Worm (Caenorhabditis elegans) whole organism, midembryonic: ENCODE measurements around the gene Y66D12A.11.

Source experiments
- T22C8.4 ChIP-seq: fragments of 200-800 bp; sonication (Bioruptor generic); IDR thresholded peaks from 2 replicates; pipeline ENCODE4 v1.3.6; 2022; ENCODE audit warnings: missing genetic modification characterization, missing compliant biosample characterization
- cog-1 ChIP-seq: sonication (generic microtip); optimal IDR thresholded peaks from 2 replicates; lab custom pipeline; 2016; ENCODE audit warnings: missing genetic modification characterization, missing compliant biosample characterization
- flt-1 ChIP-seq: fragments of 200-800 bp; sonication (Bioruptor generic); IDR thresholded peaks from 2 replicates; pipeline ENCODE4 v1.3.6; 2022; ENCODE audit warnings: missing genetic modification characterization, missing compliant biosample characterization
- klf-2 ChIP-seq: fragments of 200-800 bp; sonication (Bioruptor generic); conservative IDR thresholded peaks from 2 replicates; pipeline ENCODE4 v1.3.6; 2022; ENCODE audit warnings: missing genetic modification reagents, missing genetic modification characterization, missing compliant biosample characterization
- med-1 ChIP-seq: sonication (generic microtip); optimal IDR thresholded peaks from 2 replicates; lab custom pipeline; 2017; ENCODE audit warnings: missing genetic modification characterization, mild to moderate bottlenecking, missing compliant biosample characterization, antibody characterized with exemption, missing genetic modification reagents; ENCODE audit not compliant: insufficient read depth
- ref-1 ChIP-seq: fragments of 200-800 bp; sonication (Bioruptor generic); conservative IDR thresholded peaks from 2 replicates; pipeline ENCODE4 v1.3.6; 2022; ENCODE audit warnings: missing genetic modification reagents, missing genetic modification characterization, missing compliant biosample characterization
- tab-1 ChIP-seq: fragments of 200-800 bp; sonication (Bioruptor generic); IDR thresholded peaks from 2 replicates; pipeline ENCODE4 v1.3.6; 2022; ENCODE audit warnings: missing genetic modification characterization, missing compliant biosample characterization
- ztf-23 ChIP-seq: fragments of 200-800 bp; sonication (Bioruptor generic); IDR thresholded peaks from 2 replicates; pipeline ENCODE4 v1.3.6; 2022; ENCODE audit warnings: missing genetic modification reagents, missing genetic modification characterization, missing compliant biosample characterization
- ztf-29 ChIP-seq: fragments of 200-800 bp; sonication (Bioruptor generic); IDR thresholded peaks from 2 replicates; pipeline ENCODE4 v1.3.6; 2022; ENCODE audit warnings: missing genetic modification reagents, missing genetic modification characterization, missing compliant biosample characterization

The Y66D12A.11 gene

DNA sequence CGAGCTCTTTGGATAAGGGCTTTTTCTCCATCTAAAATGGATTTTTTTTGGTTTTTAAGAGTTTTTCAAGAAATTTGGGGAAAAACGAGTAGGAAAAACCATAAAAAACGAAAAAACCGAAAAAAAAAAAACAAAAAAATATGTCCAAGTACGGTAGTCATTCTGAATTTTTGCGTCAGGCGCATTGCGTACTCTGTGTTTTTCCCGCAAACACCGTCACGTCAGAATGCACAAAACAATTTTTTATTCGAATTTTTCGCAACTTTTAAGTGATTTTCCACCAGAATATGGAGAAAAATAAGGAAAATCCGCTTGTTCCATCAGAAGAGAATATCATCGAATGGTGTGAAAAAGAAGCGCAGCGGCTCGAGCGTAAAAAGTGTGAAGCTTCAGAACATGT, 18.1 kb downstream of the Y66D12A.11 start, which contains the start of the genes Y66D12A.6 and ceh-92:
Gene Y66D12A.6, minus strand, starts transcription at position 31 of the 400 bp plus-strand sequence.
Gene ceh-92, plus strand, starts transcription at position 229 of the 400 bp plus-strand sequence.
- TF ChIP-seq cog-1 (no peak), tab-1 (GFP tag; lab: Robert Waterston, UW) (no peak), klf-2 (GFP tag; lab: Robert Waterston, UW) (no peak), T22C8.4 (GFP tag; lab: Robert Waterston, UW) (no peak), ztf-29 (GFP tag; lab: Robert Waterston, UW) (no peak), ztf-23 (GFP tag; lab: Robert Waterston, UW) (no peak), flt-1 (GFP tag; lab: Robert Waterston, UW) (no peak), ref-1 (GFP tag; lab: Robert Waterston, UW) (no peak), med-1 (GFP tag; lab: Kevin White, UChicago) (no peak)

ce11 chrIII:11582569-11582968, 19.3 kb downstream of the Y66D12A.11 start:
- no peak for TF ChIP-seq tab-1 (GFP tag; lab: Robert Waterston, UW)
- TF ChIP-seq ztf-23 (GFP tag; lab: Robert Waterston, UW), result no peak
- no peak for TF ChIP-seq ref-1 (GFP tag; lab: Robert Waterston, UW)
- TF ChIP-seq ztf-29 (GFP tag; lab: Robert Waterston, UW), result no peak
- TF ChIP-seq flt-1 (GFP tag; lab: Robert Waterston, UW), result no peak
- no peak for TF ChIP-seq cog-1
- no peak for TF ChIP-seq klf-2 (GFP tag; lab: Robert Waterston, UW)
- TF ChIP-seq med-1 (GFP tag; lab: Kevin White, UChicago), result no peak
- no peak for TF ChIP-seq T22C8.4 (GFP tag; lab: Robert Waterston, UW)

- TF ChIP-seq ztf-29 (GFP tag; lab: Robert Waterston, UW) (no peak), T22C8.4 (GFP tag; lab: Robert Waterston, UW) (no peak), tab-1 (GFP tag; lab: Robert Waterston, UW) (no peak)
Observed at ce11 chrIII:11588911-11589310, 25.6 kb downstream of the Y66D12A.11 start, which contains the start of gene Y66D12A.3. TSS of gene Y66D12A.3 (plus strand) at chrIII:11589211.

DNA sequence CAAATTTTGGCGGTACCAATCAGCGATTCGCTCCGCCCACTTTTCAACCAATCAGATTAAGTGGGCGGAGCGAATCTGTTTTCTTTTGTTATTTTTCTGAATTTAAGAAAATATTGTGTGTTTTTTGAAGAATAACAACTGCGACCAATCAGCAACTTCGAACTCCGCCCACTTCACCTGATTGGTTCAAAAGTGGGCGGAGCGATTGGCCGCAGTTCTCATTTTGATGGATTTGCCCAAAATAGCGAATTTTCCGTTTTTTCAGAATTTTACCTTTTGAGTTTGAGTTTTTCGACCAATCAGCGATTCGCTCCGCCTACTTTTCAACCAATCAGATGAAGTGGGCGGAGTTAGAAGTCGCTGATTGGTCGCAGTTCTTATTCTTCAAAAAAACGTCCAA, 26.0 kb downstream of the Y66D12A.11 start:
- TF ChIP-seq cog-1 (no peak), T22C8.4 (GFP tag; lab: Robert Waterston, UW) (no peak), tab-1 (GFP tag; lab: Robert Waterston, UW) (no peak), ztf-29 (GFP tag; lab: Robert Waterston, UW) (no peak), ztf-23 (GFP tag; lab: Robert Waterston, UW) (no peak), flt-1 (GFP tag; lab: Robert Waterston, UW) (no peak), med-1 (GFP tag; lab: Kevin White, UChicago) (no peak)

DNA sequence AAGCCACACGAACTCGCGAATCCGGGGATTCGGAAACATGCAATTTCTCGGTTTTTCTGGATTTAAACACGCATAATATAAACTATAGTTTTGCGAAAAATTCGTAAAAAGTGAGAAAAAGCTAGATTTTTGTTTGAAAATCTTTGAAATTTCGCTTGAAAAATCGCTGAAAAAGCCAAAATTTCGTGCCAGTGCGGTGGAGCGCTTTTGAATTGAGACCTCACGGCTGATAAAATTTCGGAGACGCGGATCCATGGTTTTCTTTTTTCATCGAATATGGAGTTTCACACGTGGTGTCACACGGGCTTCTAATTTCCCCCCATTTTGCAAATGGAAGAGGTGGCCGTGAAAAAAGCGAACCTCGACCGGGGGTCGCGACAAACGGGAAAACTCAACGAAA, 27.0 kb downstream of the Y66D12A.11 start:
- TF ChIP-seq cog-1 (no peak), tab-1 (GFP tag; lab: Robert Waterston, UW) (no peak), med-1 (GFP tag; lab: Kevin White, UChicago) (no peak), ref-1 (GFP tag; lab: Robert Waterston, UW) (no peak), T22C8.4 (GFP tag; lab: Robert Waterston, UW) (no peak), ztf-23 (GFP tag; lab: Robert Waterston, UW) (no peak), klf-2 (GFP tag; lab: Robert Waterston, UW) (no peak), ztf-29 (GFP tag; lab: Robert Waterston, UW) (no peak), flt-1 (GFP tag; lab: Robert Waterston, UW) (no peak)

- TF ChIP-seq T22C8.4 (GFP tag; lab: Robert Waterston, UW) (peak; percentile 77), med-1 (GFP tag; lab: Kevin White, UChicago) (no peak)
Observed at ce11 chrIII:11592096-11592495, 28.8 kb downstream of the Y66D12A.11 start.

ce11 chrIII:11607870-11608269, 44.6 kb downstream of the Y66D12A.11 start, which contains the start of gene Y66D12A.1:
TSS of gene Y66D12A.1 (plus strand) at chrIII:11608170.
- TF ChIP-seq ref-1 (GFP tag; lab: Robert Waterston, UW), result no peak
- no peak for TF ChIP-seq ztf-29 (GFP tag; lab: Robert Waterston, UW)
- no peak for TF ChIP-seq tab-1 (GFP tag; lab: Robert Waterston, UW)
- no peak for TF ChIP-seq med-1 (GFP tag; lab: Kevin White, UChicago)
- no peak for TF ChIP-seq flt-1 (GFP tag; lab: Robert Waterston, UW)
- no peak for TF ChIP-seq ztf-23 (GFP tag; lab: Robert Waterston, UW)
- no peak for TF ChIP-seq cog-1

- TF ChIP-seq klf-2 (GFP tag; lab: Robert Waterston, UW) (no peak), cog-1 (no peak), ztf-23 (GFP tag; lab: Robert Waterston, UW) (no peak), tab-1 (GFP tag; lab: Robert Waterston, UW) (no peak), med-1 (GFP tag; lab: Kevin White, UChicago) (no peak), flt-1 (GFP tag; lab: Robert Waterston, UW) (no peak), ref-1 (GFP tag; lab: Robert Waterston, UW) (no peak), T22C8.4 (GFP tag; lab: Robert Waterston, UW) (no peak), ztf-29 (GFP tag; lab: Robert Waterston, UW) (no peak)
Observed at ce11 chrIII:11609568-11609967, 46.3 kb downstream of the Y66D12A.11 start, which contains the start of gene Y66D12A.30. TSS of gene Y66D12A.30 (plus strand) at chrIII:11609868.

DNA sequence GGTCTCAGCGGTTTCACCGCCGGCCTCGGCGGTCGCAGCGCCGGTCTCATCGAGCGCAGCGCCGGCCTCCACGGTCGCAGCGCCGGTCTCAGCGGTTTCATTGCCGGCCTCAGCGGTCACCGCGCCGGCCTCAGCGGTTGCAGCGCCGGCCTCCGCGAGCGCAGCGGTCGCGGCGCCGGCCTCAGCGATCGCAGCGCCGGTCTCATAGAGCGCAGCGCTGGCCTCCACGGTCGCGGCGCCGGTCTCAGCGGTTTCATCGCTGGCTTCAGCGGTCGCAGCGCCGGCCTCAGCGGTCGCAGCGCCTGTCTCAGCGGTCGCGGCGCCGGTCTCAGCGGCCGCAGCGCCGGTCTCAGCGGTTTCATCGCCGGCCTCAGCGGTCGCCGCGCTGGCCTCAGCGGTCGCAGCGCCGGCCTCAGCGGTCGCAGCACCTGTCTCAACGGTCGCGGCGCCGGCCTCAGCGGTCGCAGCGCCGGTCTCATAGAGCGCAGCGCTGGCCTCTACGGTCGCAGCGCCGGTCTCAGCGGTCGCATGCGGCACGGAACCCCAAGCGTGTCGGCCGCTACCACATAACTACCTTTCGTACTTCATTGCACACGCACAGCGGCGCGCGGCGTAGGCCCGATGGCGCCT, 48.5 kb downstream of the Y66D12A.11 start:
- TF ChIP-seq ztf-29 (GFP tag; lab: Robert Waterston, UW) (no peak), ztf-23 (GFP tag; lab: Robert Waterston, UW) (no peak), ref-1 (GFP tag; lab: Robert Waterston, UW) (no peak), med-1 (GFP tag; lab: Kevin White, UChicago) (no peak), T22C8.4 (GFP tag; lab: Robert Waterston, UW) (no peak), flt-1 (GFP tag; lab: Robert Waterston, UW) (no peak), tab-1 (GFP tag; lab: Robert Waterston, UW) (no peak), klf-2 (GFP tag; lab: Robert Waterston, UW) (no peak), cog-1 (no peak)
